Fruit fly (Drosophila melanogaster): ENCODE measurements around the gene pum.

pum gene

dm6 chr3R:9236883-9237267, 607 bp downstream of the pum start (continued):
- TF ChIP-seq CG4282 (GFP tag; optimal IDR thresholded peaks at IDR 0.05) (no peak), gt (GFP tag; IDR thresholded peaks at IDR 0.05) (no peak), CG31388 (GFP tag; optimal IDR thresholded peaks at IDR 0.05) (no peak), CG10274 (GFP tag; optimal IDR thresholded peaks at IDR 0.05) (no peak), Fer2 (tag; optimal IDR thresholded peaks at IDR 0.05) (no peak), Stat92E (GFP tag; optimal IDR thresholded peaks at IDR 0.05) (no peak), dpn (GFP tag; optimal IDR thresholded peaks at IDR 0.05) (no peak), CG7928 (GFP tag; optimal IDR thresholded peaks at IDR 0.05) (no peak), Fer1 (GFP tag; optimal IDR thresholded peaks at IDR 0.05) (peak; percentile 53), ham (GFP tag; IDR thresholded peaks at IDR 0.05) (no peak), CG8924 (tag; optimal IDR thresholded peaks at IDR 0.05) (no peak), CG7357 (GFP tag; IDR thresholded peaks at IDR 0.05) (no peak), exex (tag; optimal IDR thresholded peaks at IDR 0.05) (no peak), CG12391 (tag; optimal IDR thresholded peaks at IDR 0.05) (no peak), CG1233 (GFP tag; optimal IDR thresholded peaks at IDR 0.05) (no peak), CG8765 (GFP tag; IDR thresholded peaks at IDR 0.05) (no peak), C15 (GFP tag; IDR thresholded peaks at IDR 0.05) (no peak), tap (tag; optimal IDR thresholded peaks at IDR 0.05) (no peak), grau (tag; optimal IDR thresholded peaks at IDR 0.05) (no peak), TFAM (GFP tag; optimal IDR thresholded peaks at IDR 0.05) (no peak), CG4820 (GFP tag; optimal IDR thresholded peaks at IDR 0.05) (no peak), CG15514 (GFP tag; optimal IDR thresholded peaks at IDR 0.05) (peak; percentile 47), croc (GFP tag; conservative IDR thresholded peaks at IDR 0.05) (no peak), Hand (GFP tag; optimal IDR thresholded peaks at IDR 0.05) (peak; percentile 33), CG13894 (tag; optimal IDR thresholded peaks at IDR 0.05) (no peak), Ssrp (tag; optimal IDR thresholded peaks at IDR 0.05) (no peak), row (GFP tag; IDR thresholded peaks at IDR 0.05) (no peak; the same call in 2 of the 3 replicates), CG4424 (GFP tag; optimal IDR thresholded peaks at IDR 0.05) (no peak), dmrt99B (tag; optimal IDR thresholded peaks at IDR 0.05) (no peak), CoRest (tag; optimal IDR thresholded peaks at IDR 0.05) (no peak), vvl (GFP tag; IDR thresholded peaks at IDR 0.05) (peak; percentile 45; the same call in 1 of the 2 replicates), bab2 (GFP tag; optimal IDR thresholded peaks at IDR 0.05) (no peak), CG2712 (tag; optimal IDR thresholded peaks at IDR 0.05) (no peak), insv (GFP tag; optimal IDR thresholded peaks at IDR 0.05) (peak in 1 of 2 experiments; percentile 6), Ada2b (GFP tag; IDR thresholded peaks at IDR 0.05) (no peak), MESR4 (GFP tag; optimal IDR thresholded peaks at IDR 0.05) (no peak), CG14710 (tag; optimal IDR thresholded peaks at IDR 0.05) (peak; percentile 78), Dp (GFP tag; optimal IDR thresholded peaks at IDR 0.05) (no peak), CG7963 (GFP tag; IDR thresholded peaks at IDR 0.05; ENCODE audit: partially characterized antibody) (no peak), lilli (GFP tag; optimal IDR thresholded peaks at IDR 0.05) (peak; percentile 23), ssp (GFP tag; IDR thresholded peaks at IDR 0.05) (no peak), CG4328 (GFP tag; optimal IDR thresholded peaks at IDR 0.05) (no peak), CG7786 (GFP tag; optimal IDR thresholded peaks at IDR 0.05) (no peak), CG7987 (GFP tag; optimal IDR thresholded peaks at IDR 0.05) (peak; percentile 34), Poxn (GFP tag; IDR thresholded peaks at IDR 0.05) (no peak), Ets65A (GFP tag) (peak; percentile 76), H2.0 (GFP tag; IDR thresholded peaks at IDR 0.05) (no peak), CTCF (GFP tag; optimal IDR thresholded peaks at IDR 0.05) (peak; percentile 7), cas (GFP tag; IDR thresholded peaks at IDR 0.05) (no peak), E2f2 (GFP tag; IDR thresholded peaks at IDR 0.05) (no peak), sob (GFP tag; IDR thresholded peaks at IDR 0.05) (peak; percentile 23; the same call in 1 of the 2 replicates), CG14965 (GFP tag; optimal IDR thresholded peaks at IDR 0.05; ENCODE audit: borderline replicate concordance) (no peak)
